Worm (Caenorhabditis elegans): Measurements from ENCODE around the gene zipt-2.3.

DNA sequence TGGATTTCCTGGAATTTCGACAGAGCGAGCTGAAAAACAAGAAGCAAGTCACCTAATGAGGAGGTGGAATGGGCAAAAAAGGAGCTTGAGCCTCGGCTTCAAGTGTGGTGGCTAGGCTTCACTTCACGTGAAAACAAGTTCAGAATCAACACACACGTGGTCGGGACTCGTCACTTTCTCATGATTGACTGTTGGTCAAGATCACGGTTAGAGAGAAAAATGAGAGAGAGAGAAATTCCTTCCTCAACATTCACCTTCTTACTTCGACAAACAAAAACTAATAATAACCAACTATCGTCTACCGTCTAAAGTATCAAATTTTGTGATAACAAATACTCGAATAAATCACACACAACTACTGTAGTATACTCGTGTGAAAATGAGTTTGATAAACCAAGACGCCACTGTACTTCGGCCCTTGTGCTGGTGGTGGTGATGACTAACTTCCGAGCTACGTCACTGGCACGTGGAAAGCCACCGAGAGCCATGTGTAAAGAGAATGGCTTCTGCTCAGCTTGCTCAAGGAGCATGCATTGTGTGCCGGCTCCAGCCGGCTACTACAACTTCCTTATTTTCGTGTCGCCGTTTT lies 42.0 kb downstream of the zipt-2.3 start:
- no peak for TF ChIP-seq nhr-77 (tag; optimal IDR thresholded peaks at IDR 0.05)
- TF ChIP-seq unc-62 (GFP tag; optimal IDR thresholded peaks at IDR 0.05), result no peak
- peak in 1 of 2 experiments; percentile 36 for TF ChIP-seq mdl-1 (tag; optimal IDR thresholded peaks at IDR 0.05)
- TF ChIP-seq zag-1 (tag; optimal IDR thresholded peaks at IDR 0.05), result no peak
- TF ChIP-seq ama-1 (optimal IDR thresholded peaks at IDR 0.05), result no peak
- TF ChIP-seq nhr-23 (tag; optimal IDR thresholded peaks at IDR 0.05), result no peak
- no peak for TF ChIP-seq mab-5 (tag; optimal IDR thresholded peaks at IDR 0.05)
- TF ChIP-seq lsy-2 (tag; optimal IDR thresholded peaks at IDR 0.05), result no peak

All from whole organism, L2 larva.